Fruit fly (Drosophila melanogaster) whole organism, embryonic: ENCODE data around the gene CG3862.
A peak's percentile ranks its signal among the peaks of the same experiment; 100 is the strongest.

Experiments
- ATbp ChIP-seq: fragments of 200-800 bp; sonication (Bioruptor generic); optimal IDR thresholded peaks from 2 replicates; lab custom pipeline; 2017; ENCODE audit warnings: missing biosample characterization, mild to moderate bottlenecking, missing genetic modification characterization, missing genetic modification reagents
- CG10462 ChIP-seq: fragments of 200-800 bp; sonication (Bioruptor generic); optimal IDR thresholded peaks from 2 replicates; lab custom pipeline; 2016; ENCODE audit warnings: missing biosample characterization, missing genetic modification characterization
- CG12155 ChIP-seq: fragments of 200-800 bp; sonication (Bioruptor generic); optimal IDR thresholded peaks from 3 replicates; lab custom pipeline; 2016; ENCODE audit warnings: missing biosample characterization, missing genetic modification characterization
- CG12769 ChIP-seq: fragments of 200-800 bp; sonication (Bioruptor generic); optimal IDR thresholded peaks from 2 replicates; lab custom pipeline; 2019; ENCODE audit warnings: missing biosample characterization, mild to moderate bottlenecking, missing genetic modification characterization, moderate library complexity
- CG13296 ChIP-seq: fragments of 200-800 bp; sonication (Bioruptor generic); optimal IDR thresholded peaks from 3 replicates; lab custom pipeline; 2018; ENCODE audit warnings: missing biosample characterization, mild to moderate bottlenecking, missing genetic modification characterization
- CG13775 ChIP-seq: fragments of 200-800 bp; sonication (Bioruptor generic); optimal IDR thresholded peaks from 3 replicates; lab custom pipeline; 2017; ENCODE audit warnings: missing biosample characterization, mild to moderate bottlenecking, missing genetic modification characterization
- CG14014 ChIP-seq: fragments of 200-800 bp; sonication (Bioruptor generic); IDR thresholded peaks from 2 replicates; pipeline ENCODE4 v1.3.6; 2022; ENCODE audit warnings: missing biosample characterization, missing genetic modification characterization
- CG1529 ChIP-seq: fragments of 200-800 bp; sonication (Bioruptor generic); optimal IDR thresholded peaks from 3 replicates; lab custom pipeline; 2018; ENCODE audit warnings: missing biosample characterization, missing genetic modification characterization
- CG1602 ChIP-seq: fragments of 200-800 bp; sonication (Bioruptor generic); optimal IDR thresholded peaks from 3 replicates; lab custom pipeline; 2016; ENCODE audit warnings: missing biosample characterization, missing genetic modification characterization
- CG16779 ChIP-seq: fragments of 200-800 bp; sonication (Bioruptor generic); IDR thresholded peaks from 2 replicates; pipeline ENCODE4 v1.3.6; 2022; ENCODE audit warnings: missing biosample characterization, missing genetic modification characterization
- CG16815 ChIP-seq: fragments of 200-800 bp; sonication (Bioruptor generic); optimal IDR thresholded peaks from 3 replicates; lab custom pipeline; 2017; ENCODE audit warnings: missing biosample characterization, mild to moderate bottlenecking, missing genetic modification characterization
- CG4282 ChIP-seq: fragments of 200-800 bp; sonication (Bioruptor generic); optimal IDR thresholded peaks from 2 replicates; lab custom pipeline; 2016; ENCODE audit warnings: missing biosample characterization, missing genetic modification characterization
- CG4360 ChIP-seq: fragments of 200-800 bp; sonication (Bioruptor generic); IDR thresholded peaks from 2 replicates; pipeline ENCODE4 v1.3.6; 2022; ENCODE audit warnings: missing biosample characterization, missing genetic modification characterization
- CG6272 ChIP-seq: fragments of 200-800 bp; sonication (Bioruptor generic); IDR thresholded peaks from 2 replicates; pipeline ENCODE4 v1.3.6; 2022; ENCODE audit warnings: missing biosample characterization, missing genetic modification characterization
- CG6654 ChIP-seq: fragments of 200-800 bp; sonication (Bioruptor generic); optimal IDR thresholded peaks from 2 replicates; lab custom pipeline; 2017; ENCODE audit warnings: missing biosample characterization, mild to moderate bottlenecking, missing genetic modification characterization
- CG8281 ChIP-seq: fragments of 200-800 bp; sonication (Bioruptor generic); optimal IDR thresholded peaks from 2 replicates; lab custom pipeline; 2018; ENCODE audit warnings: missing biosample characterization, mild to moderate bottlenecking, missing genetic modification characterization, moderate library complexity
- CG8478 ChIP-seq: fragments of >200 bp; optimal IDR thresholded peaks from 2 replicates; lab custom pipeline; 2018
- CG9797 ChIP-seq: fragments of 200-800 bp; sonication (Bioruptor generic); optimal IDR thresholded peaks from 3 replicates; lab custom pipeline; 2018; ENCODE audit warnings: missing biosample characterization, mild to moderate bottlenecking, missing genetic modification characterization
- Dad ChIP-seq: fragments of 200-800 bp; sonication (Bioruptor generic); optimal IDR thresholded peaks from 3 replicates; lab custom pipeline; 2016; ENCODE audit warnings: missing biosample characterization, missing genetic modification characterization
- Drgx ChIP-seq: fragments of 200-800 bp; sonication (Bioruptor generic); IDR thresholded peaks from 2 replicates; pipeline ENCODE4 v1.3.6; 2022; ENCODE audit warnings: missing biosample characterization, missing genetic modification characterization
- Fer1 ChIP-seq: fragments of 200-800 bp; sonication (Bioruptor generic); optimal IDR thresholded peaks from 2 replicates; lab custom pipeline; 2017; ENCODE audit warnings: missing biosample characterization, mild to moderate bottlenecking, missing genetic modification characterization
- H2.0 ChIP-seq: fragments of 200-800 bp; sonication (Bioruptor generic); IDR thresholded peaks from 2 replicates; pipeline ENCODE4 v1.3.6; 2022; ENCODE audit warnings: missing biosample characterization, missing genetic modification characterization
- HLH54F ChIP-seq: fragments of 200-800 bp; sonication (Bioruptor generic); optimal IDR thresholded peaks from 3 replicates; lab custom pipeline; 2016; ENCODE audit warnings: missing biosample characterization, missing genetic modification characterization
- Hmr ChIP-seq: fragments of 200-800 bp; sonication (Bioruptor generic); optimal IDR thresholded peaks from 3 replicates; lab custom pipeline; 2017; ENCODE audit warnings: mild to moderate bottlenecking, missing biosample characterization, missing genetic modification reagents, missing genetic modification characterization
- Hmx ChIP-seq: fragments of 200-800 bp; sonication (Bioruptor generic); optimal IDR thresholded peaks from 2 replicates; lab custom pipeline; 2016; ENCODE audit warnings: missing biosample characterization, missing genetic modification characterization
- Jarid2 ChIP-seq: fragments of 200-800 bp; sonication (Bioruptor generic); optimal IDR thresholded peaks from 3 replicates; lab custom pipeline; 2017; ENCODE audit warnings: mild to moderate bottlenecking, missing biosample characterization, missing genetic modification reagents, missing genetic modification characterization
- Med ChIP-seq: fragments of 200-800 bp; sonication (Bioruptor generic); peaks from one replicate; lab custom pipeline; 2016; ENCODE audit warnings: missing biosample characterization, missing genetic modification characterization, mild to moderate bottlenecking, inconsistent platforms, moderate library complexity
- NC2β ChIP-seq: fragments of 200-800 bp; sonication (Bioruptor generic); optimal IDR thresholded peaks from 2 replicates; lab custom pipeline; 2016; ENCODE audit warnings: missing biosample characterization, missing genetic modification characterization
- Scr ChIP-seq: fragments of 200-800 bp; sonication (Bioruptor generic); IDR thresholded peaks from 2 replicates; pipeline ENCODE4 v1.3.6; 2022; ENCODE audit warnings: missing biosample characterization, missing genetic modification characterization; ENCODE audit not compliant: partially characterized antibody
- ato ChIP-seq: fragments of 200-800 bp; sonication (Bioruptor generic); IDR thresholded peaks from 2 replicates; pipeline ENCODE4 v1.3.6; 2022; ENCODE audit warnings: missing biosample characterization, missing genetic modification characterization; ENCODE audit not compliant: partially characterized antibody
- bab2 ChIP-seq: fragments of 200-800 bp; sonication (Bioruptor generic); optimal IDR thresholded peaks from 2 replicates; lab custom pipeline; 2016; ENCODE audit warnings: missing biosample characterization, missing genetic modification characterization
- caup ChIP-seq: fragments of 200-800 bp; sonication (Bioruptor generic); optimal IDR thresholded peaks from 3 replicates; lab custom pipeline; 2017; ENCODE audit warnings: missing biosample characterization, mild to moderate bottlenecking, missing genetic modification characterization, moderate library complexity; ENCODE audit not compliant: severe bottlenecking
- chm ChIP-seq: fragments of 200-800 bp; sonication (Bioruptor generic); IDR thresholded peaks from 2 replicates; pipeline ENCODE4 v1.3.6; 2022; ENCODE audit warnings: missing biosample characterization, missing genetic modification characterization
- dmrt99B ChIP-seq: fragments of 200-800 bp; sonication (Bioruptor generic); optimal IDR thresholded peaks from 2 replicates; lab custom pipeline; 2018; ENCODE audit warnings: missing biosample characterization, mild to moderate bottlenecking, missing genetic modification characterization, moderate library complexity
- dpn ChIP-seq, 2 experiments: fragments of 200-800 bp; sonication (Bioruptor generic); optimal IDR thresholded peaks; 3 replicates each; lab custom pipeline; 2016; ENCODE audit warnings: missing biosample characterization in 2 of 2, missing genetic modification characterization in 2 of 2
- fd64A ChIP-seq: fragments of 200-800 bp; sonication (Bioruptor generic); optimal IDR thresholded peaks from 3 replicates; lab custom pipeline; 2018; ENCODE audit warnings: missing biosample characterization, mild to moderate bottlenecking, missing genetic modification characterization
- gcm2 ChIP-seq: fragments of 200-800 bp; sonication (Bioruptor generic); optimal IDR thresholded peaks from 2 replicates; lab custom pipeline; 2016; ENCODE audit warnings: missing biosample characterization, missing genetic modification characterization
- hb ChIP-seq: fragments of 200-800 bp; sonication (Bioruptor generic); IDR thresholded peaks from 3 replicates; pipeline ENCODE4 v1.3.6; 2022; ENCODE audit warnings: missing biosample characterization, missing genetic modification characterization; ENCODE audit not compliant: partially characterized antibody
- kah ChIP-seq: fragments of 200-800 bp; sonication (Bioruptor generic); optimal IDR thresholded peaks from 2 replicates; lab custom pipeline; 2018; ENCODE audit warnings: missing biosample characterization, mild to moderate bottlenecking, missing genetic modification characterization
- odd ChIP-seq: fragments of 200-800 bp; sonication (Bioruptor generic); optimal IDR thresholded peaks from 2 replicates; lab custom pipeline; 2017; ENCODE audit warnings: missing biosample characterization, mild to moderate bottlenecking, missing genetic modification characterization
- onecut ChIP-seq: fragments of 200-800 bp; sonication (Bioruptor generic); IDR thresholded peaks from 2 replicates; pipeline ENCODE4 v1.3.6; 2022; ENCODE audit warnings: missing biosample characterization, missing genetic modification characterization
- p53 ChIP-seq: fragments of 200-800 bp; sonication (Bioruptor generic); optimal IDR thresholded peaks from 2 replicates; lab custom pipeline; 2016; ENCODE audit warnings: missing biosample characterization, missing genetic modification characterization
- phol ChIP-seq: fragments of 200-800 bp; sonication (Bioruptor generic); optimal IDR thresholded peaks from 3 replicates; lab custom pipeline; 2018; ENCODE audit warnings: missing biosample characterization, mild to moderate bottlenecking, missing genetic modification characterization, moderate library complexity
- so ChIP-seq: fragments of 200-800 bp; sonication (Bioruptor generic); IDR thresholded peaks from 3 replicates; pipeline ENCODE4 v1.3.6; 2022; ENCODE audit warnings: missing biosample characterization, missing genetic modification characterization
- sr ChIP-seq: fragments of 200-800 bp; sonication (Bioruptor generic); IDR thresholded peaks from 3 replicates; pipeline ENCODE4 v1.3.6; 2022; ENCODE audit warnings: missing biosample characterization, missing genetic modification characterization
- stwl ChIP-seq: fragments of 200-800 bp; sonication (Bioruptor generic); optimal IDR thresholded peaks from 3 replicates; lab custom pipeline; 2018; ENCODE audit warnings: missing biosample characterization, mild to moderate bottlenecking, missing genetic modification characterization, moderate library complexity
- tio ChIP-seq: fragments of 200-800 bp; sonication (Bioruptor generic); optimal IDR thresholded peaks from 2 replicates; lab custom pipeline; 2017; ENCODE audit warnings: missing biosample characterization, missing genetic modification characterization, inconsistent platforms
- toy ChIP-seq: fragments of 200-800 bp; sonication (Bioruptor generic); IDR thresholded peaks from 2 replicates; pipeline ENCODE4 v1.3.6; 2022; ENCODE audit warnings: missing biosample characterization, missing genetic modification characterization
- vvl ChIP-seq: fragments of 200-800 bp; sonication (Bioruptor generic); IDR thresholded peaks from 2 replicates; pipeline ENCODE4 v1.3.6; 2022; ENCODE audit warnings: missing biosample characterization, missing genetic modification characterization
- zfh2 ChIP-seq: fragments of 200-800 bp; sonication (Bioruptor generic); optimal IDR thresholded peaks from 2 replicates; lab custom pipeline; 2016; ENCODE audit warnings: missing biosample characterization, missing genetic modification characterization

CG3862 gene

DNA sequence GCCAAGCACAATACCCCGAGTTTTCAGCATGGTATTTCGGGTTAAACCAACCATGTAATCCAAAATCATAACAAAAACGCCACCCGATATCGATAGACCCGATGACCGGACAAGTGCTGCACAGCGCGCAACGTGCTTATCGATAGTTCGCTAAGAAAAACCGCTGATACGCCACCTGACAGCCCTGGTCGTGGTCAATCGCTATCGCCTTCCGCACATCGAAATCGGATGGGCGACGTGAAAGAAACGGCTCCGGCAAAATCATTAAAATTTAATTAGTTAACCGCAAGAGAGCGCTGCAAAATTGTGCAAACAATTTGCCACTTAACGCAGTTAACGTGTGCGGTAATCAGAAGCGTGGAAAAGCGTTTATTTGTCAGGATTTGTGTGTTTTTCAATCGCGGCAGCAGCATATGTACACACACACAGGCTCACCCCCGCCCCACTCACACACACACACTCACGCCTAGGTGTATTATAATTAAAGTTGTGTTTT lies at the start of gene CG3862, which contains the start of gene dock (continued):
- TF ChIP-seq hb (GFP tag; lab: Robert Waterston, UW) (peak; percentile 97), chm (GFP tag; lab: Robert Waterston, UW) (peak; percentile 64), zfh2 (GFP tag; lab: Kevin White, UChicago) (peak; percentile 77), CG6272 (GFP tag; lab: Robert Waterston, UW) (peak; percentile 63; the same call in 1 of the 2 replicates), odd (GFP tag; lab: Kevin White, UChicago) (no peak), dmrt99B (tag; lab: Kevin White, UChicago) (peak; percentile 36), tio (GFP tag; lab: Kevin White, UChicago) (no peak), CG4360 (GFP tag; lab: Robert Waterston, UW) (no peak; the same call in 1 of the 2 replicates), ATbp (GFP tag; lab: Kevin White, UChicago) (no peak), p53 (GFP tag; lab: Kevin White, UChicago) (peak; percentile 69), onecut (GFP tag; lab: Robert Waterston, UW) (peak; percentile 44), Drgx (GFP tag; lab: Robert Waterston, UW) (no peak), NC2β (no peak), dpn (GFP tag; optimal IDR thresholded peaks at IDR 0.05; lab: Kevin White, UChicago) (peak; percentile 54 to 71), Dad (peak; percentile 38), CG16815 (no peak), CG1602 (GFP tag; lab: Kevin White, UChicago) (no peak), phol (tag; lab: Kevin White, UChicago) (peak; percentile 42), CG8478 (lab: Kevin White, UChicago) (no peak), Hmx (GFP tag; lab: Kevin White, UChicago) (no peak), H2.0 (GFP tag; lab: Robert Waterston, UW) (no peak; the same call in 1 of the 2 replicates), vvl (peak; percentile 40; the same call in 1 of the 2 replicates), CG9797 (GFP tag; lab: Kevin White, UChicago) (peak; percentile 58), CG13775 (peak; percentile 4), sr (no peak), gcm2 (GFP tag; lab: Kevin White, UChicago) (no peak), stwl (tag; lab: Kevin White, UChicago) (peak; percentile 75), CG6654 (GFP tag; lab: Kevin White, UChicago) (no peak), CG13296 (peak; percentile 0), CG1529 (no peak), fd64A (no peak)
- TF ChIP-seq, all 482 proteins: peak for 289

DNA sequence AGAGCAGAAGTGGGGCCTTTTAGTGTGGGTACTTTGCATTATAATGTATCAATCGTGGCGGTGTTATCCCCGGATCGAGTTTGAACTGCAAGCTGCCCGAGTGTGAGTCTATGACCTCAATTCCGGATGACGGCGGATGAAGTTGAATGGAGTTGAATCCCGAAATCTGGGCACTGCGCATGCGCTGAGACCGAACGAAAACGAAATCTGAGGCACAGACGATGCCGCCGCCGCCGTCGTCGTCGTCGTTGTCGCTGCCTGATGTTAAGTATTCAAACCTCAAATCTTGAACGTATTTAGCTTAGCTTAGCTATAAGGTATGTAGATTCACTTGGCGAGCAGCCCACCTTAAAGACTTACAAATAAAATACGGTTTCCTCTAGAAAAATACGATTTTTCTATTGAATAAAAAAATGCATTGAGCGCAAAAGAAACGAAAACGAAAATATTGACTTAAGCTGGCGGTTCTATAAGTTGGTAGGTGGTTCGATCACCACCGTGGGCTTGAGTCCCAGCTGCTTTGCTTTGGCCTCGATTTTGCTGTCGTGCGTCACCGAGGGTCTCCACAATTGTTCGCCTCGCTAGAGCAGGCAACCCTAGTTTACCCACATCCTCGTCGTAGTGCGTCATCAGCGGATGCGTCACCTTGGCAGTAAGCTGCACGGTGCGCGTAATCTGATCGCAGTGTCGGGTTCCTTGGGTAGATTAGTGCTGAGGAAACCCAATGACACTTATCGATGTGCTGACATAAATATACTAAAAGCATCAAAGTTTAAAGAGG lies 48.3 kb upstream of the CG3862 start:
- TF ChIP-seq CG14014 (GFP tag; lab: Robert Waterston, UW) (no peak), Med (peak; percentile 64), CG16779 (GFP tag; lab: Robert Waterston, UW) (no peak), Fer1 (GFP tag; lab: Kevin White, UChicago) (no peak), so (no peak), vvl (peak; percentile 34; the same call in 1 of the 2 replicates), Jarid2 (GFP tag; lab: Kevin White, UChicago) (no peak), CG10462 (GFP tag; lab: Kevin White, UChicago) (no peak), HLH54F (GFP tag; lab: Kevin White, UChicago) (no peak), ato (GFP tag; lab: Robert Waterston, UW) (no peak), Hmr (GFP tag; lab: Kevin White, UChicago) (no peak), toy (GFP tag; lab: Robert Waterston, UW) (no peak), Scr (GFP tag; lab: Robert Waterston, UW) (0 out of 2 replicates have a peak, but pooled peaks have one; percentile 18), bab2 (GFP tag; lab: Kevin White, UChicago) (no peak), caup (GFP tag; lab: Kevin White, UChicago) (no peak), CG12155 (GFP tag; lab: Kevin White, UChicago) (no peak), kah (GFP tag; lab: Kevin White, UChicago) (no peak), CG8281 (tag; lab: Kevin White, UChicago) (no peak), CG12769 (tag; lab: Kevin White, UChicago) (no peak), CG4282 (GFP tag; lab: Kevin White, UChicago) (no peak)
